Comparison of ENCODE assay signal across 1 fruit fly cellular context in the genomic region with DNA sequence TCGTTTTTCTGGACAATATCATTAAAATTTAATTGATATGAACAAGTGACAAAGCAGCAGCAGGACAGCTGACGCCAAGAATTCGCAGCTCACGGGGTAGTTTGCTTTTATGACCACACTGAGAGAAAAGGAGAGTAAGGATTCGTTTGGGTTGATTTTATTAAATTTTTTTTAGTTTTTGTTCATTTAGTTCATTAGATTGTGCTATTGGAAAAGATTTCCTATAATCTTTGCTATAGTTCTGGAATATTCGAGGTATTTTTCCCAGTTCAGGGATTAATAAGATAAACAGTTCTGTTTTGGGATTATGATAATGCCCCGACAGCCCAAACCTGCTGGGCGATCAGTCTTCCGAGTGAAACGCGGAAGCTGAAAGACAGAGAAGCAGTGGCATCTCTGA.
TF ChIP-seq lines count a peak whose summit lies in the region.

No protein-coding gene starts in this region.

TF ChIP-seq in whole organism, prepupa, 60 proteins besides CTCF, POLR2A, EP300 and RAD21 (continued from another document):
- TF ChIP-seq dac (GFP tag; optimal IDR thresholded peaks at IDR 0.05; lab: Kevin White, UChicago): no peak
- peak; percentile 46 for TF ChIP-seq CG11902 (GFP tag; optimal IDR thresholded peaks at IDR 0.05; lab: Kevin White, UChicago)
- peak; percentile 55 for TF ChIP-seq Sox15 (GFP tag; optimal IDR thresholded peaks at IDR 0.05; lab: Kevin White, UChicago)
- peak; percentile 81 for TF ChIP-seq Met (GFP tag; optimal IDR thresholded peaks at IDR 0.05; lab: Kevin White, UChicago)
- TF ChIP-seq Eip78C (GFP tag; lab: Kevin White, UChicago): peak; percentile 95
- TF ChIP-seq CG3919 (GFP tag; optimal IDR thresholded peaks at IDR 0.05; lab: Kevin White, UChicago): peak; percentile 77
- TF ChIP-seq CG32006 (GFP tag; optimal IDR thresholded peaks at IDR 0.05; lab: Kevin White, UChicago): peak; percentile 45
- peak; percentile 61 for TF ChIP-seq Eip75B (GFP tag; optimal IDR thresholded peaks at IDR 0.05; lab: Kevin White, UChicago)
- TF ChIP-seq Hr4 (GFP tag; optimal IDR thresholded peaks at IDR 0.05; lab: Kevin White, UChicago): peak; percentile 16
- TF ChIP-seq net (GFP tag; optimal IDR thresholded peaks at IDR 0.05; lab: Kevin White, UChicago): peak; percentile 63
- peak; percentile 48; the same call in 1 of the 2 replicates for TF ChIP-seq CG15336 (GFP tag; IDR thresholded peaks at IDR 0.05; lab: Robert Waterston, UW)
- TF ChIP-seq Ets96B (tag; optimal IDR thresholded peaks at IDR 0.05; lab: Kevin White, UChicago): peak; percentile 82
- peak; percentile 23 to 69 for TF ChIP-seq ss (GFP tag; optimal IDR thresholded peaks at IDR 0.05; lab: Kevin White, UChicago)
- peak; percentile 79 for TF ChIP-seq CG3032 (tag; optimal IDR thresholded peaks at IDR 0.05; lab: Kevin White, UChicago)
- peak; percentile 85 for TF ChIP-seq topi (GFP tag; optimal IDR thresholded peaks at IDR 0.05; lab: Kevin White, UChicago)
- peak; percentile 88 for TF ChIP-seq svp (GFP tag; lab: Kevin White, UChicago)
- TF ChIP-seq CG16779 (tag; optimal IDR thresholded peaks at IDR 0.05; lab: Kevin White, UChicago): no peak
- TF ChIP-seq Sox14 (GFP tag; optimal IDR thresholded peaks at IDR 0.05; lab: Kevin White, UChicago): peak; percentile 70
- TF ChIP-seq salr (GFP tag; optimal IDR thresholded peaks at IDR 0.05; lab: Kevin White, UChicago): peak; percentile 34 to 36
- TF ChIP-seq vri (GFP tag; optimal IDR thresholded peaks at IDR 0.05; lab: Kevin White, UChicago): peak; percentile 18
- peak; percentile 75 for TF ChIP-seq Sox102F (GFP tag; optimal IDR thresholded peaks at IDR 0.05; lab: Kevin White, UChicago)
- TF ChIP-seq Hr39 (GFP tag; optimal IDR thresholded peaks at IDR 0.05; lab: Kevin White, UChicago): peak; percentile 70
- TF ChIP-seq Hr38 (GFP tag; optimal IDR thresholded peaks at IDR 0.05; lab: Kevin White, UChicago): no peak
- peak; percentile 76 for TF ChIP-seq cyc (GFP tag; optimal IDR thresholded peaks at IDR 0.05; lab: Kevin White, UChicago)
- TF ChIP-seq fd85E (GFP tag; optimal IDR thresholded peaks at IDR 0.05; lab: Kevin White, UChicago): no peak
- TF ChIP-seq CG6854 (GFP tag; optimal IDR thresholded peaks at IDR 0.05; lab: Kevin White, UChicago): no peak
- TF ChIP-seq CG31627 (GFP tag; optimal IDR thresholded peaks at IDR 0.05; lab: Kevin White, UChicago): peak; percentile 82
- TF ChIP-seq Smox (GFP tag; optimal IDR thresholded peaks at IDR 0.05; lab: Kevin White, UChicago): peak; percentile 72
- TF ChIP-seq CG6808 (GFP tag; optimal IDR thresholded peaks at IDR 0.05; lab: Kevin White, UChicago): peak; percentile 76
- TF ChIP-seq CG7368 (GFP tag; optimal IDR thresholded peaks at IDR 0.05; lab: Kevin White, UChicago): no peak
- TF ChIP-seq CG34406 (GFP tag; optimal IDR thresholded peaks at IDR 0.05; lab: Kevin White, UChicago): peak; percentile 73
- TF ChIP-seq Blimp-1 (GFP tag; optimal IDR thresholded peaks at IDR 0.05; lab: Kevin White, UChicago): no peak
- peak; percentile 65 for TF ChIP-seq OdsH (GFP tag; optimal IDR thresholded peaks at IDR 0.05; lab: Kevin White, UChicago)
- TF ChIP-seq spab (GFP tag; optimal IDR thresholded peaks at IDR 0.05; lab: Kevin White, UChicago): peak; percentile 76
